Fruit fly (Drosophila melanogaster) whole organism, prepupa: ENCODE measurements around the gene witty.
A peak's percentile ranks its signal among the peaks of the same experiment; 100 is the strongest.

Experiments used
- Blimp-1 ChIP-seq: fragments of 200-800 bp; sonication (Bioruptor generic); optimal IDR thresholded peaks from 3 replicates; lab custom pipeline; 2017; ENCODE audit warnings: missing biosample characterization, missing genetic modification characterization, mild to moderate bottlenecking, moderate library complexity, missing genetic modification reagents
- CG10631 ChIP-seq: fragments of 200-800 bp; sonication (Bioruptor generic); optimal IDR thresholded peaks from 2 replicates; lab custom pipeline; 2016; ENCODE audit warnings: missing biosample characterization, missing genetic modification characterization
- CG11294 ChIP-seq: fragments of 200-800 bp; sonication (Bioruptor generic); IDR thresholded peaks from 2 replicates; pipeline ENCODE4 v1.3.6; 2022; ENCODE audit warnings: missing biosample characterization, missing genetic modification characterization
- CG11762 ChIP-seq: fragments of 200-800 bp; sonication (Bioruptor generic); optimal IDR thresholded peaks from 3 replicates; lab custom pipeline; 2016; ENCODE audit warnings: missing biosample characterization, missing genetic modification characterization; ENCODE audit not compliant: insufficient read depth
- CG11902 ChIP-seq: fragments of 200-800 bp; sonication (Bioruptor generic); optimal IDR thresholded peaks from 3 replicates; lab custom pipeline; 2016; ENCODE audit warnings: missing biosample characterization, missing genetic modification characterization
- CG1621 ChIP-seq: fragments of 200-800 bp; sonication (Bioruptor generic); optimal IDR thresholded peaks from 3 replicates; lab custom pipeline; 2018; ENCODE audit warnings: missing biosample characterization, mild to moderate bottlenecking, missing genetic modification characterization
- CG16779 ChIP-seq: fragments of 200-800 bp; sonication (Bioruptor generic); optimal IDR thresholded peaks from 3 replicates; lab custom pipeline; 2017; ENCODE audit warnings: missing biosample characterization, mild to moderate bottlenecking, missing genetic modification characterization
- CG31627 ChIP-seq: fragments of 200-800 bp; sonication (Bioruptor generic); optimal IDR thresholded peaks from 3 replicates; lab custom pipeline; 2016; ENCODE audit warnings: missing biosample characterization, missing genetic modification characterization
- CG32006 ChIP-seq: fragments of 200-800 bp; sonication (Bioruptor generic); optimal IDR thresholded peaks from 3 replicates; lab custom pipeline; 2017; ENCODE audit warnings: missing biosample characterization, mild to moderate bottlenecking, missing genetic modification characterization
- CG34406 ChIP-seq: fragments of 200-800 bp; sonication (Bioruptor generic); optimal IDR thresholded peaks from 3 replicates; lab custom pipeline; 2016; ENCODE audit warnings: missing biosample characterization, missing genetic modification characterization
- CG3919 ChIP-seq: fragments of 200-800 bp; sonication (Bioruptor generic); optimal IDR thresholded peaks from 3 replicates; lab custom pipeline; 2016; ENCODE audit warnings: missing biosample characterization, missing genetic modification characterization
- CG4318 ChIP-seq: fragments of 200-800 bp; sonication (Bioruptor generic); optimal IDR thresholded peaks from 3 replicates; lab custom pipeline; 2017; ENCODE audit warnings: missing biosample characterization, mild to moderate bottlenecking, missing genetic modification characterization
- CG6163 ChIP-seq: fragments of 200-800 bp; sonication (Bioruptor generic); IDR thresholded peaks from 3 replicates; pipeline ENCODE4 v1.3.6; 2022; ENCODE audit warnings: missing biosample characterization, missing genetic modification characterization
- CG6276 ChIP-seq: fragments of 200-800 bp; sonication (Bioruptor generic); optimal IDR thresholded peaks from 2 replicates; lab custom pipeline; 2017; ENCODE audit warnings: missing biosample characterization, mild to moderate bottlenecking, missing genetic modification characterization
- CG6792 ChIP-seq: fragments of 200-800 bp; sonication (Bioruptor generic); optimal IDR thresholded peaks from 3 replicates; lab custom pipeline; 2016; ENCODE audit warnings: missing biosample characterization, missing genetic modification characterization
- CG6808 ChIP-seq: fragments of 200-800 bp; sonication (Bioruptor generic); optimal IDR thresholded peaks from 3 replicates; lab custom pipeline; 2017; ENCODE audit warnings: missing biosample characterization, missing genetic modification characterization, mild to moderate bottlenecking, moderate library complexity, missing genetic modification reagents
- CG6854 ChIP-seq: fragments of 200-800 bp; sonication (Bioruptor generic); optimal IDR thresholded peaks from 2 replicates; lab custom pipeline; 2017; ENCODE audit warnings: missing biosample characterization, mild to moderate bottlenecking, missing genetic modification characterization
- CG7368 ChIP-seq: fragments of 200-800 bp; sonication (Bioruptor generic); optimal IDR thresholded peaks from 3 replicates; lab custom pipeline; 2016; ENCODE audit warnings: missing biosample characterization, missing genetic modification characterization
- CG8119 ChIP-seq: fragments of 200-800 bp; sonication (Bioruptor generic); IDR thresholded peaks from 3 replicates; pipeline ENCODE4 v1.3.6; 2022; ENCODE audit warnings: missing biosample characterization, missing genetic modification characterization
- CG8632 ChIP-seq: fragments of 200-800 bp; sonication (Bioruptor generic); optimal IDR thresholded peaks from 3 replicates; lab custom pipeline; 2016; ENCODE audit warnings: missing biosample characterization, missing genetic modification characterization
- CG9139 ChIP-seq: fragments of 200-800 bp; sonication (Bioruptor generic); optimal IDR thresholded peaks from 3 replicates; lab custom pipeline; 2017; ENCODE audit warnings: missing biosample characterization, mild to moderate bottlenecking, missing genetic modification characterization
- Eip93F ChIP-seq: fragments of 200-800 bp; sonication (Bioruptor generic); optimal IDR thresholded peaks from 2 replicates; lab custom pipeline; 2016; ENCODE audit warnings: missing biosample characterization, mild to moderate bottlenecking, missing genetic modification characterization
- Ets21C ChIP-seq: fragments of 200-800 bp; sonication (Bioruptor generic); optimal IDR thresholded peaks from 3 replicates; lab custom pipeline; 2016; ENCODE audit warnings: missing biosample characterization, missing genetic modification characterization
- Ets96B ChIP-seq: fragments of 200-800 bp; optimal IDR thresholded peaks from 2 replicates; lab custom pipeline; 2019; ENCODE audit warnings: missing biosample characterization, mild to moderate bottlenecking, missing genetic modification characterization, moderate library complexity
- Gug ChIP-seq: fragments of 200-800 bp; sonication (Bioruptor generic); IDR thresholded peaks from 2 replicates; pipeline ENCODE4 v1.3.6; 2022; ENCODE audit warnings: missing biosample characterization, missing genetic modification characterization
- Hr39 ChIP-seq: fragments of 200-800 bp; sonication (Bioruptor generic); optimal IDR thresholded peaks from 2 replicates; lab custom pipeline; 2016; ENCODE audit warnings: missing biosample characterization, missing genetic modification characterization
- Hr4 ChIP-seq: fragments of 200-800 bp; sonication (Bioruptor generic); optimal IDR thresholded peaks from 3 replicates; lab custom pipeline; 2016; ENCODE audit warnings: missing biosample characterization, missing genetic modification characterization
- Lpt ChIP-seq: fragments of 200-800 bp; sonication (Bioruptor generic); optimal IDR thresholded peaks from 3 replicates; lab custom pipeline; 2016; ENCODE audit warnings: missing biosample characterization, missing genetic modification characterization
- OdsH ChIP-seq: fragments of 200-800 bp; sonication (Bioruptor generic); optimal IDR thresholded peaks from 3 replicates; lab custom pipeline; 2016; ENCODE audit warnings: missing biosample characterization, missing genetic modification characterization
- Sox102F ChIP-seq: fragments of 200-800 bp; sonication (Bioruptor generic); optimal IDR thresholded peaks from 2 replicates; lab custom pipeline; 2016; ENCODE audit warnings: missing biosample characterization, mild to moderate bottlenecking, missing genetic modification characterization
- achi ChIP-seq: fragments of 200-800 bp; sonication (Bioruptor generic); optimal IDR thresholded peaks from 3 replicates; lab custom pipeline; 2016; ENCODE audit warnings: missing biosample characterization, missing genetic modification characterization
- cyc ChIP-seq: fragments of 200-800 bp; sonication (Bioruptor generic); optimal IDR thresholded peaks from 3 replicates; lab custom pipeline; 2016; ENCODE audit warnings: missing biosample characterization, missing genetic modification characterization
- dac ChIP-seq: fragments of 200-800 bp; sonication (Bioruptor generic); optimal IDR thresholded peaks from 2 replicates; lab custom pipeline; 2017; ENCODE audit warnings: missing biosample characterization, mild to moderate bottlenecking, missing genetic modification characterization
- dsx ChIP-seq: fragments of 200-800 bp; optimal IDR thresholded peaks from 3 replicates; lab custom pipeline; 2019; ENCODE audit warnings: missing biosample characterization, mild to moderate bottlenecking, missing genetic modification characterization, moderate library complexity; ENCODE audit not compliant: poor library complexity, severe bottlenecking
- esn ChIP-seq: fragments of 200-800 bp; sonication (Bioruptor generic); optimal IDR thresholded peaks from 2 replicates; lab custom pipeline; 2016; ENCODE audit warnings: missing biosample characterization, mild to moderate bottlenecking, missing genetic modification characterization, moderate library complexity
- fd59A ChIP-seq: fragments of 200-800 bp; sonication (Bioruptor generic); optimal IDR thresholded peaks from 2 replicates; lab custom pipeline; 2017; ENCODE audit warnings: missing biosample characterization, mild to moderate bottlenecking, missing genetic modification characterization, missing genetic modification reagents
- fd85E ChIP-seq: fragments of 200-800 bp; sonication (Bioruptor generic); optimal IDR thresholded peaks from 3 replicates; lab custom pipeline; 2016; ENCODE audit warnings: missing biosample characterization, missing genetic modification characterization
- fkh ChIP-seq: fragments of 200-800 bp; sonication (Bioruptor generic); optimal IDR thresholded peaks from 3 replicates; lab custom pipeline; 2017; ENCODE audit warnings: missing biosample characterization, mild to moderate bottlenecking, missing genetic modification characterization, moderate library complexity
- lz ChIP-seq: fragments of 200-800 bp; sonication (Bioruptor generic); optimal IDR thresholded peaks from 3 replicates; lab custom pipeline; 2016; ENCODE audit warnings: missing biosample characterization, missing genetic modification characterization
- net ChIP-seq: fragments of 200-800 bp; sonication (Bioruptor generic); optimal IDR thresholded peaks from 3 replicates; lab custom pipeline; 2016; ENCODE audit warnings: missing biosample characterization, missing genetic modification characterization
- pdm3 ChIP-seq: fragments of 200-800 bp; sonication (Bioruptor generic); optimal IDR thresholded peaks from 3 replicates; lab custom pipeline; 2016; ENCODE audit warnings: missing biosample characterization, missing genetic modification characterization
- salr ChIP-seq, 2 experiments: fragments of 200-800 bp; sonication (Bioruptor generic); optimal IDR thresholded peaks; 3 replicates each; lab custom pipeline; 2016 to 2018; ENCODE audit warnings: missing biosample characterization in 2 of 2, missing genetic modification characterization in 2 of 2, mild to moderate bottlenecking in 1 of 2
- spab ChIP-seq: fragments of 200-800 bp; sonication (Bioruptor generic); optimal IDR thresholded peaks from 2 replicates; lab custom pipeline; 2017; ENCODE audit warnings: missing biosample characterization, mild to moderate bottlenecking, missing genetic modification characterization, missing genetic modification reagents
- ss ChIP-seq, 2 experiments: fragments of 200-800 bp; sonication (Bioruptor generic); optimal IDR thresholded peaks; 2 replicates in 1 of 2; 3 replicates in 1 of 2; lab custom pipeline; 2017 to 2018; ENCODE audit warnings: mild to moderate bottlenecking in 2 of 2, missing biosample characterization in 2 of 2, missing genetic modification characterization in 2 of 2, moderate library complexity in 1 of 2
- svp ChIP-seq: fragments of 200-800 bp; sonication (Bioruptor generic); peaks from one replicate; lab custom pipeline; 2016; ENCODE audit warnings: missing biosample characterization, missing genetic modification characterization
- topi ChIP-seq: fragments of 200-800 bp; sonication (Bioruptor generic); optimal IDR thresholded peaks from 3 replicates; lab custom pipeline; 2016; ENCODE audit warnings: missing biosample characterization, missing genetic modification characterization

witty gene

dm6 chr2L:8292159-8292887, 45.8 kb upstream of the witty start (continued):
- peak; percentile 39 for TF ChIP-seq CG6792 (GFP tag; lab: Kevin White, UChicago)
- TF ChIP-seq CG31627 (GFP tag; lab: Kevin White, UChicago), result peak; percentile 46
- no peak for TF ChIP-seq dsx (GFP tag; lab: Kevin White, UChicago)
- TF ChIP-seq CG32006 (GFP tag; lab: Kevin White, UChicago), result peak; percentile 92
- TF ChIP-seq CG11294 (GFP tag; lab: Robert Waterston, UW), result peak; percentile 75
- peak; percentile 56 for TF ChIP-seq topi
- TF ChIP-seq CG8119 (GFP tag; lab: Robert Waterston, UW), result peak; percentile 95
- TF ChIP-seq Ets96B (tag; lab: Kevin White, UChicago), result peak; percentile 46
- TF ChIP-seq achi (GFP tag; lab: Kevin White, UChicago), result peak; percentile 71
- TF ChIP-seq CG10631 (GFP tag; lab: Kevin White, UChicago), result peak; percentile 57
- TF ChIP-seq CG4318, result peak; percentile 69
- no peak for TF ChIP-seq CG9139 (GFP tag; lab: Kevin White, UChicago)
- TF ChIP-seq CG16779 (tag; lab: Kevin White, UChicago), result peak; percentile 39
- peak; percentile 90 for TF ChIP-seq CG6276 (GFP tag; lab: Kevin White, UChicago)
- peak; percentile 86 for TF ChIP-seq Gug (GFP tag; lab: Robert Waterston, UW)
- peak; percentile 59 for TF ChIP-seq CG8632 (GFP tag; lab: Kevin White, UChicago)
- peak; percentile 58 for TF ChIP-seq net (GFP tag; lab: Kevin White, UChicago)
- TF ChIP-seq CG11902 (GFP tag; lab: Kevin White, UChicago), result no peak
- no peak for TF ChIP-seq Blimp-1 (GFP tag; lab: Kevin White, UChicago)
- peak; percentile 50 for TF ChIP-seq CG3919
- TF ChIP-seq Lpt (GFP tag; lab: Kevin White, UChicago), result peak; percentile 80
- TF ChIP-seq esn, result peak; percentile 73
- TF ChIP-seq pdm3, result peak; percentile 78
- peak; percentile 15 for TF ChIP-seq spab

- peak; percentile 13 for TF ChIP-seq CG6792 (GFP tag; lab: Kevin White, UChicago)
- TF ChIP-seq salr (GFP tag; optimal IDR thresholded peaks at IDR 0.05; lab: Kevin White, UChicago), result no peak
- TF ChIP-seq Ets96B (tag; lab: Kevin White, UChicago), result peak; percentile 29
- no peak for TF ChIP-seq CG6854
- TF ChIP-seq CG6808, result no peak
- TF ChIP-seq CG6163, result 0 out of 3 replicates have a peak, but pooled peaks have one; percentile 37
- TF ChIP-seq CG1621 (tag; lab: Kevin White, UChicago), result no peak
- TF ChIP-seq CG11294 (GFP tag; lab: Robert Waterston, UW), result no peak
- no peak for TF ChIP-seq spab
- no peak for TF ChIP-seq fkh
- TF ChIP-seq fd59A, result no peak
- TF ChIP-seq OdsH (GFP tag; lab: Kevin White, UChicago), result no peak
- no peak for TF ChIP-seq CG31627 (GFP tag; lab: Kevin White, UChicago)
- TF ChIP-seq fd85E (GFP tag; lab: Kevin White, UChicago), result no peak
- TF ChIP-seq achi (GFP tag; lab: Kevin White, UChicago), result no peak
- no peak for TF ChIP-seq CG9139 (GFP tag; lab: Kevin White, UChicago)
- peak; percentile 53 for TF ChIP-seq svp (GFP tag; lab: Kevin White, UChicago)
- TF ChIP-seq Sox102F (GFP tag; lab: Kevin White, UChicago), result peak; percentile 18
- TF ChIP-seq CG10631 (GFP tag; lab: Kevin White, UChicago), result no peak
- TF ChIP-seq Lpt (GFP tag; lab: Kevin White, UChicago), result no peak
- no peak for TF ChIP-seq dac (GFP tag; lab: Kevin White, UChicago)
- TF ChIP-seq pdm3, result no peak
- no peak for TF ChIP-seq dsx (GFP tag; lab: Kevin White, UChicago)
- no peak for TF ChIP-seq ss (GFP tag; optimal IDR thresholded peaks at IDR 0.05; lab: Kevin White, UChicago)
- TF ChIP-seq topi, result no peak
- no peak for TF ChIP-seq CG11762 (GFP tag; lab: Kevin White, UChicago)
- TF ChIP-seq CG3919, result no peak
- TF ChIP-seq Eip93F (GFP tag; lab: Kevin White, UChicago), result no peak
- no peak for TF ChIP-seq CG34406
- TF ChIP-seq CG7368 (GFP tag; lab: Kevin White, UChicago), result no peak
- TF ChIP-seq Hr39 (GFP tag; lab: Kevin White, UChicago), result no peak
- TF ChIP-seq lz (GFP tag; lab: Kevin White, UChicago), result no peak
- TF ChIP-seq Hr4 (GFP tag; lab: Kevin White, UChicago), result peak; percentile 3
- no peak for TF ChIP-seq CG6276 (GFP tag; lab: Kevin White, UChicago)
- TF ChIP-seq cyc (GFP tag; lab: Kevin White, UChicago), result no peak
- no peak for TF ChIP-seq Gug (GFP tag; lab: Robert Waterston, UW)
- TF ChIP-seq CG4318, result no peak
- TF ChIP-seq Ets21C (GFP tag; lab: Kevin White, UChicago), result no peak
These were observed 44.6 kb upstream of the witty start for dm6 chr2L:8293449-8293848.
